Fruit fly (Drosophila melanogaster) whole organism, embryonic: ENCODE measurements around the gene dia.

Source experiments
- CG10147 ChIP-seq: fragments of 200-800 bp; sonication (Bioruptor generic); optimal IDR thresholded peaks from 2 replicates; lab custom pipeline; 2019; ENCODE audit warnings: missing biosample characterization, mild to moderate bottlenecking, missing genetic modification characterization, moderate library complexity
- CG10462 ChIP-seq: fragments of 200-800 bp; sonication (Bioruptor generic); optimal IDR thresholded peaks from 2 replicates; lab custom pipeline; 2016; ENCODE audit warnings: missing biosample characterization, missing genetic modification characterization
- CG10979 ChIP-seq: fragments of 200-800 bp; sonication (Bioruptor generic); optimal IDR thresholded peaks from 2 replicates; lab custom pipeline; 2018; ENCODE audit warnings: missing biosample characterization, mild to moderate bottlenecking, missing genetic modification characterization, moderate library complexity
- CG11456 ChIP-seq: fragments of 200-800 bp; sonication (Bioruptor generic); IDR thresholded peaks from 3 replicates; pipeline ENCODE4 v1.3.6; 2022; ENCODE audit warnings: missing biosample characterization, missing genetic modification characterization
- CG11504 ChIP-seq: fragments of 200-800 bp; sonication (Bioruptor generic); optimal IDR thresholded peaks from 3 replicates; lab custom pipeline; 2019; ENCODE audit warnings: missing biosample characterization, mild to moderate bottlenecking, missing genetic modification characterization, moderate library complexity
- CG11695 ChIP-seq: fragments of 200-800 bp; sonication (Bioruptor generic); IDR thresholded peaks from 3 replicates; pipeline ENCODE4 v1.3.6; 2022; ENCODE audit warnings: missing biosample characterization, missing genetic modification characterization
- CG12071 ChIP-seq: fragments of 200-800 bp; sonication (Bioruptor generic); optimal IDR thresholded peaks from 3 replicates; lab custom pipeline; 2018; ENCODE audit warnings: missing biosample characterization, mild to moderate bottlenecking, missing genetic modification characterization
- CG12219 ChIP-seq: fragments of 200-800 bp; sonication (Bioruptor generic); optimal IDR thresholded peaks from 3 replicates; lab custom pipeline; 2018; ENCODE audit warnings: missing biosample characterization, mild to moderate bottlenecking, missing genetic modification characterization
- CG12769 ChIP-seq: fragments of 200-800 bp; sonication (Bioruptor generic); optimal IDR thresholded peaks from 2 replicates; lab custom pipeline; 2019; ENCODE audit warnings: missing biosample characterization, mild to moderate bottlenecking, missing genetic modification characterization, moderate library complexity
- CG13775 ChIP-seq: fragments of 200-800 bp; sonication (Bioruptor generic); optimal IDR thresholded peaks from 3 replicates; lab custom pipeline; 2017; ENCODE audit warnings: missing biosample characterization, mild to moderate bottlenecking, missing genetic modification characterization
- CG14860 ChIP-seq: fragments of 200-800 bp; sonication (Bioruptor generic); IDR thresholded peaks from 3 replicates; pipeline ENCODE4 v1.3.6; 2022; ENCODE audit warnings: missing biosample characterization, missing genetic modification characterization; ENCODE audit not compliant: partially characterized antibody
- CG1647 ChIP-seq: fragments of 200-800 bp; sonication (Bioruptor generic); optimal IDR thresholded peaks from 3 replicates; lab custom pipeline; 2016; ENCODE audit warnings: missing biosample characterization, missing genetic modification characterization
- CG17912 ChIP-seq: fragments of 200-800 bp; sonication (Bioruptor generic); optimal IDR thresholded peaks from 2 replicates; lab custom pipeline; 2018; ENCODE audit warnings: missing biosample characterization, mild to moderate bottlenecking, missing genetic modification characterization
- CG2712 ChIP-seq: fragments of 200-800 bp; optimal IDR thresholded peaks from 3 replicates; lab custom pipeline; 2019; ENCODE audit warnings: missing biosample characterization, mild to moderate bottlenecking, missing genetic modification characterization, moderate library complexity
- CG32767 ChIP-seq: fragments of 200-800 bp; sonication (Bioruptor generic); IDR thresholded peaks from 2 replicates; pipeline ENCODE4 v1.3.6; 2022; ENCODE audit warnings: missing biosample characterization, missing genetic modification characterization
- CG3281 ChIP-seq: fragments of 200-800 bp; sonication (Bioruptor generic); optimal IDR thresholded peaks from 3 replicates; lab custom pipeline; 2017; ENCODE audit warnings: missing biosample characterization, mild to moderate bottlenecking, missing genetic modification characterization
- CG6254 ChIP-seq: fragments of 200-800 bp; sonication (Bioruptor generic); optimal IDR thresholded peaks from 3 replicates; lab custom pipeline; 2017; ENCODE audit warnings: mild to moderate bottlenecking, missing biosample characterization, missing genetic modification reagents, missing genetic modification characterization
- CG6683 ChIP-seq: fragments of 200-800 bp; sonication (Bioruptor generic); optimal IDR thresholded peaks from 2 replicates; lab custom pipeline; 2017; ENCODE audit warnings: missing biosample characterization, mild to moderate bottlenecking, missing genetic modification characterization, missing genetic modification reagents
- CG6689 ChIP-seq: fragments of 200-800 bp; sonication (Bioruptor generic); IDR thresholded peaks from 2 replicates; pipeline ENCODE4 v1.3.6; 2022; ENCODE audit warnings: missing biosample characterization, missing genetic modification characterization
- CG7928 ChIP-seq: fragments of 200-800 bp; sonication (Bioruptor generic); optimal IDR thresholded peaks from 2 replicates; lab custom pipeline; 2017; ENCODE audit warnings: missing biosample characterization, mild to moderate bottlenecking, missing genetic modification characterization
- CG9817 ChIP-seq: fragments of 200-800 bp; sonication (Bioruptor generic); optimal IDR thresholded peaks from 2 replicates; lab custom pipeline; 2018; ENCODE audit warnings: missing biosample characterization, mild to moderate bottlenecking, missing genetic modification characterization, moderate library complexity
- Doc3 ChIP-seq: fragments of 200-800 bp; sonication (Bioruptor generic); IDR thresholded peaks from 3 replicates; pipeline ENCODE4 v1.3.6; 2022; ENCODE audit warnings: missing biosample characterization, missing genetic modification characterization; ENCODE audit not compliant: partially characterized antibody
- E2f1 ChIP-seq: fragments of 200-800 bp; sonication (Bioruptor generic); IDR thresholded peaks from 2 replicates; pipeline ENCODE4 v1.3.6; 2022; ENCODE audit warnings: missing biosample characterization, missing genetic modification characterization
- GATAe ChIP-seq: fragments of 200-800 bp; sonication (Bioruptor generic); conservative IDR thresholded peaks from 2 replicates; pipeline ENCODE4 v1.3.6; 2022; ENCODE audit warnings: missing biosample characterization, missing genetic modification characterization
- HLH4C ChIP-seq: fragments of 200-800 bp; sonication (Bioruptor generic); IDR thresholded peaks from 3 replicates; pipeline ENCODE4 v1.3.6; 2022; ENCODE audit warnings: missing biosample characterization, missing genetic modification characterization; ENCODE audit not compliant: partially characterized antibody
- Hmr ChIP-seq: fragments of 200-800 bp; sonication (Bioruptor generic); optimal IDR thresholded peaks from 3 replicates; lab custom pipeline; 2017; ENCODE audit warnings: mild to moderate bottlenecking, missing biosample characterization, missing genetic modification reagents, missing genetic modification characterization
- Hr39 ChIP-seq: fragments of >200 bp; optimal IDR thresholded peaks from 2 replicates; lab custom pipeline; 2017
- MESR4 ChIP-seq: fragments of 200-800 bp; sonication (Bioruptor generic); optimal IDR thresholded peaks from 2 replicates; lab custom pipeline; 2018; ENCODE audit warnings: missing biosample characterization, mild to moderate bottlenecking, missing genetic modification characterization, moderate library complexity
- Mes4 ChIP-seq: fragments of 200-800 bp; sonication (Bioruptor generic); optimal IDR thresholded peaks from 2 replicates; lab custom pipeline; 2016; ENCODE audit warnings: missing biosample characterization, missing genetic modification characterization
- NFAT ChIP-seq: fragments of 200-800 bp; sonication (Bioruptor generic); IDR thresholded peaks from 2 replicates; pipeline ENCODE4 v1.3.6; 2022; ENCODE audit warnings: missing biosample characterization, missing genetic modification characterization
- NfI ChIP-seq: fragments of 200-800 bp; sonication (Bioruptor generic); optimal IDR thresholded peaks from 3 replicates; lab custom pipeline; 2018; ENCODE audit warnings: missing biosample characterization, mild to moderate bottlenecking, missing genetic modification characterization, moderate library complexity
- Sox100B ChIP-seq: fragments of 200-800 bp; sonication (Bioruptor generic); optimal IDR thresholded peaks from 3 replicates; lab custom pipeline; 2018; ENCODE audit warnings: missing biosample characterization, mild to moderate bottlenecking, missing genetic modification characterization
- Ssrp ChIP-seq: fragments of 200-800 bp; sonication (Bioruptor generic); optimal IDR thresholded peaks from 2 replicates; lab custom pipeline; 2018; ENCODE audit warnings: missing biosample characterization, mild to moderate bottlenecking, missing genetic modification characterization, moderate library complexity
- Taf1 ChIP-seq: fragments of 200-800 bp; sonication (Bioruptor generic); IDR thresholded peaks from 2 replicates; pipeline ENCODE4 v1.3.6; 2022; ENCODE audit warnings: missing biosample characterization, missing genetic modification characterization
- Trl ChIP-seq, 3 experiments: fragments of >200 bp in 2 of 3; fragments of 200-800 bp in 1 of 3; sonication (Bioruptor generic) in 1 of 3; optimal IDR thresholded peaks; 2 replicates in 1 of 3; 3 replicates in 2 of 3; lab custom pipeline; 2016 to 2017; ENCODE audit warnings: missing biosample characterization in 1 of 3, missing genetic modification characterization in 1 of 3
- ab ChIP-seq: fragments of 200-800 bp; sonication (Bioruptor generic); optimal IDR thresholded peaks from 2 replicates; lab custom pipeline; 2016; ENCODE audit warnings: missing biosample characterization, missing genetic modification characterization
- abd-A ChIP-seq: fragments of 200-800 bp; sonication (Bioruptor generic); optimal IDR thresholded peaks from 3 replicates; lab custom pipeline; 2019; ENCODE audit warnings: missing biosample characterization, mild to moderate bottlenecking, missing genetic modification characterization, moderate library complexity
- btn ChIP-seq: fragments of 200-800 bp; sonication (Bioruptor generic); optimal IDR thresholded peaks from 2 replicates; lab custom pipeline; 2016; ENCODE audit warnings: missing biosample characterization, missing genetic modification characterization
- dati ChIP-seq: fragments of 200-800 bp; sonication (Bioruptor generic); IDR thresholded peaks from 2 replicates; pipeline ENCODE4 v1.3.6; 2022; ENCODE audit warnings: missing biosample characterization, missing genetic modification characterization
- en ChIP-seq: fragments of 200-800 bp; sonication (Bioruptor generic); optimal IDR thresholded peaks from 2 replicates; lab custom pipeline; 2016; ENCODE audit warnings: missing biosample characterization, missing genetic modification characterization
- fd64A ChIP-seq: fragments of 200-800 bp; sonication (Bioruptor generic); optimal IDR thresholded peaks from 3 replicates; lab custom pipeline; 2018; ENCODE audit warnings: missing biosample characterization, mild to moderate bottlenecking, missing genetic modification characterization
- gcm ChIP-seq: fragments of 200-800 bp; sonication (Bioruptor generic); optimal IDR thresholded peaks from 2 replicates; lab custom pipeline; 2019; ENCODE audit warnings: missing biosample characterization, mild to moderate bottlenecking, missing genetic modification characterization, moderate library complexity
- gfzf ChIP-seq: fragments of 200-800 bp; sonication (Bioruptor generic); optimal IDR thresholded peaks from 2 replicates; lab custom pipeline; 2016; ENCODE audit warnings: missing biosample characterization, mild to moderate bottlenecking, missing genetic modification characterization, moderate library complexity
- lov ChIP-seq, 2 experiments: fragments of 200-800 bp in 1 of 2; fragments of >200 bp in 1 of 2; sonication (Bioruptor generic) in 1 of 2; IDR thresholded peaks in 1 of 2; optimal IDR thresholded peaks in 1 of 2; 2 replicates in 1 of 2; 3 replicates in 1 of 2; pipeline versions ENCODE4 v1.3.6 to Lab custom; 2017 to 2022; ENCODE audit warnings: missing biosample characterization in 1 of 2, missing genetic modification characterization in 1 of 2
- ranshi ChIP-seq: fragments of 200-800 bp; sonication (Bioruptor generic); IDR thresholded peaks from 2 replicates; pipeline ENCODE4 v1.3.6; 2022; ENCODE audit warnings: missing biosample characterization, missing genetic modification characterization
- sens ChIP-seq: fragments of 200-800 bp; sonication (Bioruptor generic); peaks from one replicate; lab custom pipeline; 2016; ENCODE audit warnings: missing biosample characterization, missing genetic modification characterization
- seq ChIP-seq: fragments of 200-800 bp; sonication (Bioruptor generic); IDR thresholded peaks from 2 replicates; pipeline ENCODE4 v1.3.6; 2022; ENCODE audit warnings: missing biosample characterization, missing genetic modification characterization
- tgo ChIP-seq: fragments of 200-800 bp; sonication (Bioruptor generic); IDR thresholded peaks from 3 replicates; pipeline ENCODE4 v1.3.6; 2022; ENCODE audit warnings: missing biosample characterization, missing genetic modification characterization
- vvl ChIP-seq: fragments of 200-800 bp; sonication (Bioruptor generic); IDR thresholded peaks from 2 replicates; pipeline ENCODE4 v1.3.6; 2022; ENCODE audit warnings: missing biosample characterization, missing genetic modification characterization
- wdn ChIP-seq: fragments of 200-800 bp; sonication (Bioruptor generic); IDR thresholded peaks from 2 replicates; pipeline ENCODE4 v1.3.6; 2022; ENCODE audit warnings: missing biosample characterization, missing genetic modification characterization

The dia gene

dm6 chr2L:20770242-20770769, 12.4 kb downstream of the dia start, which contains the start of gene cad (continued):
- no peak for TF ChIP-seq Trl (optimal IDR thresholded peaks at IDR 0.05; lab: Kevin White, UChicago)
- TF ChIP-seq Trl (GFP tag; optimal IDR thresholded peaks at IDR 0.05; lab: Kevin White, UChicago) = no peak
- no peak for TF ChIP-seq CG2712 (tag; lab: Kevin White, UChicago)
- peak; percentile 64 for TF ChIP-seq CG12071 (GFP tag; lab: Kevin White, UChicago)
- TF ChIP-seq CG11504 (tag; lab: Kevin White, UChicago) = no peak
- peak; percentile 22 for TF ChIP-seq NfI
- TF ChIP-seq gfzf (GFP tag; lab: Kevin White, UChicago) = no peak
- no peak for TF ChIP-seq Sox100B (GFP tag; lab: Kevin White, UChicago)
- TF ChIP-seq en (GFP tag; lab: Kevin White, UChicago) = no peak
- no peak for TF ChIP-seq E2f1
- TF ChIP-seq Hmr = peak; percentile 48
- TF ChIP-seq MESR4 (GFP tag; lab: Kevin White, UChicago) = no peak
- TF ChIP-seq HLH4C (GFP tag; lab: Robert Waterston, UW) = 0 out of 3 replicates have a peak, but pooled peaks have one; percentile 32
- no peak for TF ChIP-seq CG11695 (GFP tag; lab: Robert Waterston, UW)
- TF ChIP-seq Hr39 (lab: Kevin White, UChicago) = no peak
- TF ChIP-seq Mes4 (GFP tag; lab: Kevin White, UChicago) = no peak
- peak; percentile 75 for TF ChIP-seq vvl (GFP tag; lab: Robert Waterston, UW)
- TF ChIP-seq CG1647 (GFP tag; lab: Kevin White, UChicago) = no peak
- no peak for TF ChIP-seq CG12769 (tag; lab: Kevin White, UChicago)
- peak; percentile 84 for TF ChIP-seq sens
- TF ChIP-seq wdn (GFP tag; lab: Robert Waterston, UW) = no peak
- no peak for TF ChIP-seq CG14860
- TF ChIP-seq seq (GFP tag; lab: Robert Waterston, UW) = peak; percentile 99
- TF ChIP-seq lov (optimal IDR thresholded peaks at IDR 0.05; lab: Kevin White, UChicago) = no peak
- peak; percentile 56; the same call in 1 of the 3 replicates for TF ChIP-seq lov (GFP tag; IDR thresholded peaks at IDR 0.05; lab: Robert Waterston, UW)
- peak; percentile 29 for TF ChIP-seq CG10979 (tag; lab: Kevin White, UChicago)
- no peak for TF ChIP-seq tgo (GFP tag; lab: Robert Waterston, UW)
- TF ChIP-seq NFAT (GFP tag; lab: Robert Waterston, UW) = no peak
- TF ChIP-seq CG9817 (tag; lab: Kevin White, UChicago) = no peak
- TF ChIP-seq Doc3 (GFP tag; lab: Robert Waterston, UW) = no peak
- TF ChIP-seq abd-A (tag; lab: Kevin White, UChicago) = no peak
- TF ChIP-seq CG32767 (GFP tag; lab: Robert Waterston, UW) = no peak
- no peak for TF ChIP-seq CG11456 (GFP tag; lab: Robert Waterston, UW)
- 0 out of 2 replicates have a peak, but pooled peaks have one; percentile 18 for TF ChIP-seq CG6689 (GFP tag; lab: Robert Waterston, UW)
- no peak for TF ChIP-seq ab (GFP tag; lab: Kevin White, UChicago)
- TF ChIP-seq CG17912 (GFP tag; lab: Kevin White, UChicago) = peak; percentile 44
- no peak for TF ChIP-seq dati
- no peak for TF ChIP-seq CG7928
- TF ChIP-seq CG10147 (GFP tag; lab: Kevin White, UChicago) = no peak
- peak; percentile 33 for TF ChIP-seq fd64A (GFP tag; lab: Kevin White, UChicago)
- no peak; the same call in 1 of the 2 replicates for TF ChIP-seq ranshi (GFP tag; lab: Robert Waterston, UW)
- no peak for TF ChIP-seq CG13775 (GFP tag; lab: Kevin White, UChicago)
- no peak for TF ChIP-seq CG6683 (GFP tag; lab: Kevin White, UChicago)
- no peak for TF ChIP-seq CG12219 (GFP tag; lab: Kevin White, UChicago)
- no peak for TF ChIP-seq Ssrp
- no peak for TF ChIP-seq CG10462 (GFP tag; lab: Kevin White, UChicago)
- TF ChIP-seq Taf1 (GFP tag; lab: Robert Waterston, UW) = no peak
- TF ChIP-seq CG6254 = no peak
- TF ChIP-seq GATAe (GFP tag; lab: Robert Waterston, UW) = peak; percentile 80
- TF ChIP-seq btn (GFP tag; lab: Kevin White, UChicago) = no peak
- TF ChIP-seq CG3281 = peak; percentile 35
- TF ChIP-seq gcm (GFP tag; lab: Kevin White, UChicago) = peak; percentile 89
